Worm (Caenorhabditis elegans): ENCODE measurements around the gene R02F2.4.

Gene R02F2.4

DNA sequence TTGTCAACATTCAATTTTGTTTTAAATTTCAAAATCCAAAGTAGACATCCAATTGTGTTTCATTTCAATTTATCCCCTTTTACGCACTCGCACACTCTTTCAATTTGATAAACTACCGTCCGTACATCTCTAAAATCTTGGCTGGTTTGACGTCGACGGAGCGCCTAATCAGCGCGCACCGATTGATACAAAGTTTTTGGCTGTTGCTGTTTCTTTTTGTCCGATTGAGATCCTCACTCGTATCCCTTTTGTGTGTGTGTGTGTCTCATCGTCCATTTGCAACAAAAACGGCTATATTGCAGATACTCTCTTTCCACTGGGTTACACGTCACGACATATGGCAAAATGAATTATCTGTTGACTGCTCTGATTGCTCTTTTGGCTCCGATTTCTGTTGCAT is 9.9 kb upstream of the R02F2.4 start, which contains the start of gene lon-1:
Gene lon-1 (plus strand): TSS at position 301 of the 400 bp plus-strand sequence.
- TF ChIP-seq nhr-12 (tag; optimal IDR thresholded peaks at IDR 0.05) (no peak), unc-62 (GFP tag; optimal IDR thresholded peaks at IDR 0.05) (no peak), ZK546.5 (tag; optimal IDR thresholded peaks at IDR 0.05) (no peak), nhr-21 (tag; optimal IDR thresholded peaks at IDR 0.05) (no peak), gmeb-1 (tag; optimal IDR thresholded peaks at IDR 0.05) (no peak), nhr-129 (tag; optimal IDR thresholded peaks at IDR 0.05) (no peak)

DNA sequence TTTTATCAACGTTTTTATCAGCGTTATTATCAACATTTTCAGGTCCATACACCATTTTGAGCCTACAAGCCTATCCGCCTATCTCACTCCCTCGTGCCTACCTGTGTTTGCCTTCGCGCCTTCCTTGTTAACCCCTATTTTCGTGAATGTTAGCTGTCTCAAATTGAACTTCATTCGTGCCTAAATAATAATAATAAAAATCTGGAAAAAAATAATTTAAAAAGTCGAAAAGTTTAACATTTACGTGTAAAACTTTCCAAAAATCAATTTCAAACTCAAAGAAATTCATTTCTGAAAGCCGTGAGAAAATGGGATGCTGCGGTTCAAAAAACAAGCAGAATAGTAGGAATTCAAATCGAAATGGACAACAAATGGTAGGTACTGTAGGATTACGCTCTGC is 6.1 kb upstream of the R02F2.4 start, which contains the start of gene R02F2.10:
Gene R02F2.10 (plus strand): TSS at position 301 of the 400 bp plus-strand sequence.
- TF ChIP-seq nhr-10 (tag; optimal IDR thresholded peaks at IDR 0.05) = no peak
- no peak for TF ChIP-seq nhr-23 (tag; optimal IDR thresholded peaks at IDR 0.05)

DNA sequence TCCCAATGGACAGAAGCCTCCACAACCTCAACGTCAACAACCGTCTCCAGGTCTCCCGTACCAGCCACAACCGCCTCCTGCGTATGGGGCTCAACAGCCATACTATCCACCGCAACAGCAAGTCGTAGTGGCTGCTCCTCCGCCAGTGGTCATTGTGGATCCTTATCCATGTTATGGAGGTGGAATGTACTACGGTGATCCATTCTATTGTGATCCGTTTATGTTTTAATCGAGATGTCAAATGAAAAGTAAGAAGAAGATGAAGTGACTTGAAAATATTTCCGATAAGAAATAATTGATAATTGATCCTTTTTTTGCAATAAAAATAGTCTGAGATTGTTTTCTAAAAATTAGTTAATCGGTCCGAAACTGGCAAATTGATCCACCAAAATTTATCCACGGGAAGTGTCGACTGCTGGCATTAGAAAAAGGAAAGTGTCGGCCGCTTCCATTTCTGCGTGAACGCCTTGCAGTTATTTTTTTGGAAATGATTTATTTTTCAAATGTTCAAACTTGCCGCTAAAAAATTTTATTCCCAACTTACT is 5.2 kb upstream of the R02F2.4 start, which contains the start of the genes R02F2.6 and R02F2.5:
Gene R02F2.6 (minus strand): TSS at position 101 of the 545 bp plus-strand sequence.
Gene R02F2.5 (plus strand): TSS at position 495 of the 545 bp plus-strand sequence.
- TF ChIP-seq sma-3 (GFP tag; optimal IDR thresholded peaks at IDR 0.05) (no peak), nhr-129 (tag; optimal IDR thresholded peaks at IDR 0.05) (no peak), unc-39 (tag; optimal IDR thresholded peaks at IDR 0.05) (no peak), zag-1 (tag; optimal IDR thresholded peaks at IDR 0.05) (no peak), sma-9 (GFP tag; optimal IDR thresholded peaks at IDR 0.05) (no peak), sma-9 (tag; optimal IDR thresholded peaks at IDR 0.05) (no peak), fos-1 (tag; optimal IDR thresholded peaks at IDR 0.05) (no peak), crh-2 (tag; optimal IDR thresholded peaks at IDR 0.05) (no peak), lsy-2 (tag; optimal IDR thresholded peaks at IDR 0.05) (no peak), mab-5 (tag; optimal IDR thresholded peaks at IDR 0.05) (no peak), peb-1 (tag; optimal IDR thresholded peaks at IDR 0.05) (no peak), nhr-23 (tag; optimal IDR thresholded peaks at IDR 0.05) (no peak), alr-1 (tag; optimal IDR thresholded peaks at IDR 0.05) (no peak), aly-2 (tag; optimal IDR thresholded peaks at IDR 0.05) (no peak), nhr-12 (tag; optimal IDR thresholded peaks at IDR 0.05) (no peak), nhr-77 (tag; optimal IDR thresholded peaks at IDR 0.05) (no peak), nhr-11 (tag; optimal IDR thresholded peaks at IDR 0.05) (no peak), nhr-6 (tag; optimal IDR thresholded peaks at IDR 0.05) (no peak), lin-39 (tag; optimal IDR thresholded peaks at IDR 0.05) (no peak), ztf-4 (tag; optimal IDR thresholded peaks at IDR 0.05) (no peak), sem-4 (tag; optimal IDR thresholded peaks at IDR 0.05) (no peak)

DNA sequence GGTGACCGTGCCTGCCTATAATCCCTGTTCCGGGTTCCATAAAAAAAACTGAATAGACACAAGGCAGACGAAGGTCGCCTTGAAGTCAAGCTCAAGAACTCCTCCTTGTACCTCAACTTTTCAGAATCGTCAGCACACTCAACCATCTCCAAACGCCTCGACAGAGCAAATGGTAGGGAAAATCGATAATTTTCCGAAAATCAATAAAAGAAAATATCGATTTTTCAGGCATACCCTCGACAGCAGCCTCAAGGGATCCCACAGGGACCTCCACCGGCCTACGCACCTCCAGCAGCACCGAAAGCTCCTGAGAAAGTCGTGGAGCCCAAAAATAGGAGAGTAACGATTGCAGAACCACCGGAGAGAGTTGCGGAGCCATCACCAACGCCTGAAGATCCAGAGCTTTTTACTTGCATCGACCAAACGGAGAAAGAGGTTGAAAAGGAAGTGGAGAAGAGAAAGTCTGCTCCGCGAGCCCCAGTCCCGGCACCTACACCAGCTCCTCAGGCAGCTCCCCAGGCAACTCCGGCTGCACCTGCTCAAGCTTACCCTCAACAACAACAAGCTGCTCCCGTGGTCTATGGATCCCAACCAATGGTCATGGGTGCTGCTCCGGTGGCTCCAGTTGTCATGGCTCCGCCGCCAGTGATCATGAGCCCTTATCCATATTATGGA is 4.5 kb upstream of the R02F2.4 start:
- TF ChIP-seq nhr-77 (tag; optimal IDR thresholded peaks at IDR 0.05) (no peak), peb-1 (tag; optimal IDR thresholded peaks at IDR 0.05) (no peak), ztf-1 (GFP tag; conservative IDR thresholded peaks at IDR 0.05) (no peak), mbf-1 (tag; optimal IDR thresholded peaks at IDR 0.05) (no peak), nhr-12 (tag; optimal IDR thresholded peaks at IDR 0.05) (no peak), sem-4 (tag; optimal IDR thresholded peaks at IDR 0.05) (no peak)

DNA sequence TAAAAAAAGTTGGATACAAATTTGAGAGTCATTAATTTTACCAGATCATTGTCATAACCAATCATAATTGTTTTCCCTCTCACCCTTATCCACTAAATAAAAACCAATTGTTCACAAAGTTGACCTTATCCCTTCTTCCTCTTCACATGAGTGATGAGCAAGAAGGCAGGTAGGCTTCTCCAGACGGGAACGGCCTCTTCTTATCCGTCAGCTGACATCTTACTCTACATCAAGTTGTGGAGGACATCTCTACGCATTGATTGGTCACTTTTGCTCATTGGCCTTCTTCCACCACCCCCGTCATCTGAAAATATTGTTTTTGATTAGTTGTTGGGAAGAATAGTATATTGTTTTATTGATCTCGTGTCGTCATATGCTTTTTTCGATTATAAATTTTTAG is 2.3 kb downstream of the R02F2.4 start:
- TF ChIP-seq ceh-16 (tag; optimal IDR thresholded peaks at IDR 0.05) = no peak
- TF ChIP-seq nhr-129 (tag; optimal IDR thresholded peaks at IDR 0.05) = no peak
- TF ChIP-seq lin-39 (tag; optimal IDR thresholded peaks at IDR 0.05) = no peak
- TF ChIP-seq elt-1 (tag; optimal IDR thresholded peaks at IDR 0.05) = no peak
- no peak for TF ChIP-seq unc-55 (GFP tag; optimal IDR thresholded peaks at IDR 0.05)
- no peak for TF ChIP-seq lsy-2 (tag; optimal IDR thresholded peaks at IDR 0.05)
- TF ChIP-seq aly-2 (tag; optimal IDR thresholded peaks at IDR 0.05) = no peak
- TF ChIP-seq peb-1 (tag; optimal IDR thresholded peaks at IDR 0.05) = no peak

DNA sequence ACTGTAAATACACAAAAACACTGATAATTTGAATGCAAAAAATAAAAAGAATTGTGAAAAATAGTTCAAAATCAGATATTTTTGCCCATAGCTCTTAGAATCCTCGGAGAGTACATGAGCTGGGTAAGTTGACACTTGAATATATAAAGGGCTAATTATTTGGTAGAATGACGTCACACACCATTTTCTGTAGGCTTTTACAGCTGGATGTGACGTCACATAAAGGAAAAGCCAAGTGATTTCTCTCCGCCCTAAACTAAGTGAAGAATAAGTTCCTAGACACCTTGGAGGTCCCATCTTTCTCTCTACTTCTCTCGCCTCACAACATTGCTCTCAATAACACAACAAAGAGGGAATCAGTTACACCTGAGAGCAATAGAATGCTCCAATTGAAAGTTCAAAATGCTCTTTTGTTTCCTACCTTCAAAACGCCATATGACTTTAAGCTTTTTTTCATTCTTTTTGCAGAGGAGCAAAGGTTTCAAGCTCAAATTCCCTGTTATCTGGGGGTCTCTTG is 3.1 kb downstream of the R02F2.4 start, which contains the start of gene osg-1:
Gene osg-1 (plus strand): TSS at position 467 of the 517 bp plus-strand sequence.
- TF ChIP-seq elt-3 (tag; optimal IDR thresholded peaks at IDR 0.05) (no peak), unc-62 (GFP tag; optimal IDR thresholded peaks at IDR 0.05) (no peak), sem-4 (tag; optimal IDR thresholded peaks at IDR 0.05) (no peak), ztf-4 (tag; optimal IDR thresholded peaks at IDR 0.05) (no peak), nhr-6 (tag; optimal IDR thresholded peaks at IDR 0.05) (no peak), mbf-1 (tag; optimal IDR thresholded peaks at IDR 0.05) (no peak), ztf-1 (GFP tag; conservative IDR thresholded peaks at IDR 0.05) (no peak), unc-55 (GFP tag; optimal IDR thresholded peaks at IDR 0.05) (no peak), nhr-25 (tag; optimal IDR thresholded peaks at IDR 0.05) (no peak), alr-1 (tag; optimal IDR thresholded peaks at IDR 0.05) (no peak), crh-2 (tag; optimal IDR thresholded peaks at IDR 0.05) (no peak), nhr-21 (tag; optimal IDR thresholded peaks at IDR 0.05) (no peak), aly-2 (tag; optimal IDR thresholded peaks at IDR 0.05) (no peak), dmd-4 (tag; optimal IDR thresholded peaks at IDR 0.05) (no peak), blmp-1 (tag; optimal IDR thresholded peaks at IDR 0.05; ENCODE audit: insufficient read depth) (no peak), ama-1 (optimal IDR thresholded peaks at IDR 0.05) (no peak), fos-1 (tag; optimal IDR thresholded peaks at IDR 0.05) (no peak)
